Fruit fly (Drosophila melanogaster) whole organism, embryonic: ENCODE results near the gene CG12594.
A peak's percentile ranks its signal among the peaks of the same experiment; 100 is the strongest.

Experiments
- Antp ChIP-seq: fragments of 200-800 bp; sonication (Bioruptor generic); optimal IDR thresholded peaks from 3 replicates; lab custom pipeline; 2016; ENCODE audit warnings: missing biosample characterization, missing genetic modification characterization
- Atf3 ChIP-seq: fragments of 200-800 bp; sonication (Bioruptor generic); optimal IDR thresholded peaks from 3 replicates; lab custom pipeline; 2016; ENCODE audit warnings: missing biosample characterization, missing genetic modification characterization
- B-H1 ChIP-seq: fragments of 200-800 bp; sonication (Bioruptor generic); IDR thresholded peaks from 3 replicates; pipeline ENCODE4 v1.3.6; 2022; ENCODE audit warnings: missing biosample characterization, missing genetic modification characterization
- CG12769 ChIP-seq: fragments of 200-800 bp; sonication (Bioruptor generic); optimal IDR thresholded peaks from 2 replicates; lab custom pipeline; 2019; ENCODE audit warnings: missing biosample characterization, mild to moderate bottlenecking, missing genetic modification characterization, moderate library complexity
- CG13287 ChIP-seq: fragments of 200-800 bp; sonication (Bioruptor generic); IDR thresholded peaks from 2 replicates; pipeline ENCODE4 v1.3.6; 2022; ENCODE audit warnings: missing biosample characterization, missing genetic modification characterization; ENCODE audit not compliant: partially characterized antibody
- CG14441 ChIP-seq: fragments of 200-800 bp; sonication (Bioruptor generic); IDR thresholded peaks from 2 replicates; pipeline ENCODE4 v1.3.6; 2022; ENCODE audit warnings: missing biosample characterization, missing genetic modification characterization
- CG14965 ChIP-seq: fragments of 200-800 bp; sonication (Bioruptor generic); optimal IDR thresholded peaks from 2 replicates; lab custom pipeline; 2016; ENCODE audit warnings: missing biosample characterization, missing genetic modification characterization, borderline replicate concordance
- CG1529 ChIP-seq: fragments of 200-800 bp; sonication (Bioruptor generic); optimal IDR thresholded peaks from 3 replicates; lab custom pipeline; 2018; ENCODE audit warnings: missing biosample characterization, missing genetic modification characterization
- CG17361 ChIP-seq: fragments of 200-800 bp; sonication (Bioruptor generic); IDR thresholded peaks from 3 replicates; pipeline ENCODE4 v1.3.6; 2022; ENCODE audit warnings: missing biosample characterization, missing genetic modification characterization
- CG18599 ChIP-seq: fragments of 200-800 bp; sonication (Bioruptor generic); optimal IDR thresholded peaks from 3 replicates; lab custom pipeline; 2017; ENCODE audit warnings: missing biosample characterization, missing genetic modification characterization, mild to moderate bottlenecking, moderate library complexity, missing genetic modification reagents
- CG34376 ChIP-seq: fragments of 200-800 bp; sonication (Bioruptor generic); optimal IDR thresholded peaks from 2 replicates; lab custom pipeline; 2018; ENCODE audit warnings: missing biosample characterization, mild to moderate bottlenecking, missing genetic modification characterization
- CG6254 ChIP-seq: fragments of 200-800 bp; sonication (Bioruptor generic); optimal IDR thresholded peaks from 3 replicates; lab custom pipeline; 2017; ENCODE audit warnings: mild to moderate bottlenecking, missing biosample characterization, missing genetic modification reagents, missing genetic modification characterization
- CG9932 ChIP-seq: fragments of 200-800 bp; sonication (Bioruptor generic); IDR thresholded peaks from 2 replicates; pipeline ENCODE4 v1.3.6; 2022; ENCODE audit warnings: missing biosample characterization, missing genetic modification characterization
- CoRest ChIP-seq: fragments of 200-800 bp; sonication (Bioruptor generic); optimal IDR thresholded peaks from 3 replicates; lab custom pipeline; 2018; ENCODE audit warnings: missing biosample characterization, mild to moderate bottlenecking, missing genetic modification characterization, moderate library complexity
- D19A ChIP-seq: fragments of 200-800 bp; optimal IDR thresholded peaks from 3 replicates; lab custom pipeline; 2019; ENCODE audit warnings: missing biosample characterization, mild to moderate bottlenecking, missing genetic modification characterization, moderate library complexity
- Deaf1 ChIP-seq: fragments of 200-800 bp; optimal IDR thresholded peaks from 3 replicates; lab custom pipeline; 2019; ENCODE audit warnings: missing biosample characterization, mild to moderate bottlenecking, missing genetic modification characterization, moderate library complexity
- Dll ChIP-seq: fragments of 200-800 bp; sonication (Bioruptor generic); IDR thresholded peaks from 4 replicates; pipeline ENCODE4 v1.3.6; 2022; ENCODE audit warnings: missing biosample characterization, missing genetic modification characterization; ENCODE audit not compliant: partially characterized antibody
- Fer3 ChIP-seq: fragments of 200-800 bp; sonication (Bioruptor generic); optimal IDR thresholded peaks from 2 replicates; lab custom pipeline; 2018; ENCODE audit warnings: missing biosample characterization, mild to moderate bottlenecking, missing genetic modification characterization, moderate library complexity
- GATAe ChIP-seq: fragments of 200-800 bp; sonication (Bioruptor generic); conservative IDR thresholded peaks from 2 replicates; pipeline ENCODE4 v1.3.6; 2022; ENCODE audit warnings: missing biosample characterization, missing genetic modification characterization
- Jarid2 ChIP-seq: fragments of 200-800 bp; sonication (Bioruptor generic); optimal IDR thresholded peaks from 3 replicates; lab custom pipeline; 2017; ENCODE audit warnings: mild to moderate bottlenecking, missing biosample characterization, missing genetic modification reagents, missing genetic modification characterization
- Med ChIP-seq: fragments of 200-800 bp; sonication (Bioruptor generic); peaks from one replicate; lab custom pipeline; 2016; ENCODE audit warnings: missing biosample characterization, missing genetic modification characterization, mild to moderate bottlenecking, inconsistent platforms, moderate library complexity
- Trl ChIP-seq, 3 experiments: fragments of >200 bp in 2 of 3; fragments of 200-800 bp in 1 of 3; sonication (Bioruptor generic) in 1 of 3; optimal IDR thresholded peaks; 2 replicates in 1 of 3; 3 replicates in 2 of 3; lab custom pipeline; 2016 to 2017; ENCODE audit warnings: missing biosample characterization in 1 of 3, missing genetic modification characterization in 1 of 3
- amos ChIP-seq: fragments of 200-800 bp; sonication (Bioruptor generic); IDR thresholded peaks from 2 replicates; pipeline ENCODE4 v1.3.6; 2022; ENCODE audit warnings: missing biosample characterization, missing genetic modification characterization; ENCODE audit not compliant: partially characterized antibody
- bowl ChIP-seq: fragments of 200-800 bp; sonication (Bioruptor generic); IDR thresholded peaks from 2 replicates; pipeline ENCODE4 v1.3.6; 2022; ENCODE audit warnings: missing biosample characterization, missing genetic modification characterization
- br ChIP-seq: fragments of >200 bp; optimal IDR thresholded peaks from 2 replicates; lab custom pipeline; 2017
- croc ChIP-seq: fragments of 200-800 bp; sonication (Bioruptor generic); conservative IDR thresholded peaks from 3 replicates; pipeline ENCODE4 v1.3.6; 2022; ENCODE audit warnings: missing biosample characterization, missing genetic modification characterization
- exex ChIP-seq: fragments of 200-800 bp; sonication (Bioruptor generic); optimal IDR thresholded peaks from 4 replicates; lab custom pipeline; 2018; ENCODE audit warnings: missing biosample characterization, mild to moderate bottlenecking, missing genetic modification characterization, moderate library complexity
- hth ChIP-seq: fragments of >200 bp; optimal IDR thresholded peaks from 2 replicates; lab custom pipeline; 2017; ENCODE audit warnings: inconsistent platforms
- jing ChIP-seq: fragments of 200-800 bp; sonication (Bioruptor generic); optimal IDR thresholded peaks from 2 replicates; lab custom pipeline; 2018; ENCODE audit warnings: missing biosample characterization, mild to moderate bottlenecking, missing genetic modification characterization
- mirr ChIP-seq: fragments of 200-800 bp; sonication (Bioruptor generic); optimal IDR thresholded peaks from 3 replicates; lab custom pipeline; 2018; ENCODE audit warnings: missing biosample characterization, mild to moderate bottlenecking, missing genetic modification characterization
- oc ChIP-seq: fragments of 200-800 bp; sonication (Bioruptor generic); optimal IDR thresholded peaks from 2 replicates; lab custom pipeline; 2018; ENCODE audit warnings: missing biosample characterization, mild to moderate bottlenecking, missing genetic modification characterization, moderate library complexity
- row ChIP-seq: fragments of 200-800 bp; sonication (Bioruptor generic); IDR thresholded peaks from 3 replicates; pipeline ENCODE4 v1.3.6; 2022; ENCODE audit warnings: missing biosample characterization, missing genetic modification characterization
- schlank ChIP-seq: fragments of 200-800 bp; sonication (Bioruptor generic); optimal IDR thresholded peaks from 2 replicates; lab custom pipeline; 2018; ENCODE audit warnings: missing biosample characterization, mild to moderate bottlenecking, missing genetic modification characterization
- sd ChIP-seq: fragments of 200-800 bp; sonication (Bioruptor generic); optimal IDR thresholded peaks from 3 replicates; lab custom pipeline; 2018; ENCODE audit warnings: missing biosample characterization, mild to moderate bottlenecking, missing genetic modification characterization, moderate library complexity
- sens ChIP-seq: fragments of 200-800 bp; sonication (Bioruptor generic); peaks from one replicate; lab custom pipeline; 2016; ENCODE audit warnings: missing biosample characterization, missing genetic modification characterization
- shn ChIP-seq: fragments of 200-800 bp; sonication (Bioruptor generic); optimal IDR thresholded peaks from 3 replicates; lab custom pipeline; 2016; ENCODE audit warnings: missing biosample characterization, missing genetic modification characterization
- so ChIP-seq: fragments of 200-800 bp; sonication (Bioruptor generic); IDR thresholded peaks from 3 replicates; pipeline ENCODE4 v1.3.6; 2022; ENCODE audit warnings: missing biosample characterization, missing genetic modification characterization
- sug ChIP-seq: fragments of 200-800 bp; optimal IDR thresholded peaks from 2 replicates; lab custom pipeline; 2019; ENCODE audit warnings: missing biosample characterization, mild to moderate bottlenecking, missing genetic modification characterization, moderate library complexity

CG12594 gene

dm6 chr3R:11690857-11691471 is 30.6 kb upstream of the CG12594 start:
- TF ChIP-seq CG9932 (peak; percentile 15; the same call in 1 of the 2 replicates), amos (GFP tag; lab: Robert Waterston, UW) (no peak), sug (tag; lab: Kevin White, UChicago) (peak; percentile 37), row (GFP tag; lab: Robert Waterston, UW) (peak; percentile 49; the same call in 2 of the 3 replicates), GATAe (GFP tag; lab: Robert Waterston, UW) (peak; percentile 61; the same call in 1 of the 2 replicates), CG12769 (tag; lab: Kevin White, UChicago) (peak; percentile 60), Jarid2 (GFP tag; lab: Kevin White, UChicago) (peak; percentile 24), CG13287 (GFP tag; lab: Robert Waterston, UW) (0 out of 2 replicates have a peak, but pooled peaks have one; percentile 13), Med (GFP tag; lab: Kevin White, UChicago) (peak; percentile 75), Trl (optimal IDR thresholded peaks at IDR 0.05; lab: Kevin White, UChicago) (peak in 1 of 2 experiments; percentile 36), Trl (GFP tag; optimal IDR thresholded peaks at IDR 0.05; lab: Kevin White, UChicago) (no peak), D19A (peak; percentile 82), oc (no peak), Deaf1 (tag; lab: Kevin White, UChicago) (peak; percentile 82), Dll (GFP tag; lab: Robert Waterston, UW) (no peak)

DNA sequence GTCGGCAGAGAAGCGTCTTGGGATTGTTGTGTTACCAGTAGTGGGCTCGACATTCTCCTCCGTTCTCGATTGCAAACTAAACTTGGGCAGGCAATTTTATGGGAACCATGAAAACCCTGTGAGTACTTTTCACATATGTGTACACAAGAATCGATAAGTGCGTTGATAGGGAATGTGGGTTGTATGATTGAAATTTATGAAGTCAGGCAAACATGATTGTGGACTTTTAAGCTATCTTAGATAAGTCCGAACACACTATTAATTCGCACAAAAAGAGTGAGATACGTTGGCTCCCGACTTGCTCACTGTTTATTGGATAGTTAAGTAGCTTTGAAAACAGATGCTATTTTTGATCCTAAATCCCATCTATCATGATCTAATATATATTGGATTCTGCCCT is 29.8 kb upstream of the CG12594 start, which contains the start of gene CG18765:
CG18765 (minus strand) TSS at position 53 of the 400 bp plus-strand sequence.
- TF ChIP-seq CoRest (tag; lab: Kevin White, UChicago) = no peak
- TF ChIP-seq Fer3 (tag; lab: Kevin White, UChicago) = no peak
- no peak for TF ChIP-seq CG1529 (GFP tag; lab: Kevin White, UChicago)
- no peak for TF ChIP-seq br
- no peak for TF ChIP-seq hth (lab: Kevin White, UChicago)
- no peak for TF ChIP-seq jing (GFP tag; lab: Kevin White, UChicago)
- no peak for TF ChIP-seq CG18599 (GFP tag; lab: Kevin White, UChicago)
- no peak for TF ChIP-seq Atf3 (GFP tag; lab: Kevin White, UChicago)
- TF ChIP-seq schlank (tag; lab: Kevin White, UChicago) = no peak
- TF ChIP-seq Antp (GFP tag; lab: Kevin White, UChicago) = no peak
- TF ChIP-seq amos (GFP tag; lab: Robert Waterston, UW) = no peak
- no peak for TF ChIP-seq B-H1
- TF ChIP-seq croc (GFP tag; lab: Robert Waterston, UW) = no peak
- TF ChIP-seq so (GFP tag; lab: Robert Waterston, UW) = no peak
- no peak for TF ChIP-seq CG6254 (GFP tag; lab: Kevin White, UChicago)
- peak; percentile 49 for TF ChIP-seq mirr
- peak; percentile 59 for TF ChIP-seq CG34376 (GFP tag; lab: Kevin White, UChicago)
- peak; percentile 79 for TF ChIP-seq exex
- no peak for TF ChIP-seq sug (tag; lab: Kevin White, UChicago)
- TF ChIP-seq shn (GFP tag; lab: Kevin White, UChicago) = no peak
- TF ChIP-seq CG14965 (GFP tag; lab: Kevin White, UChicago) = no peak
- TF ChIP-seq CG14441 (GFP tag; lab: Robert Waterston, UW) = no peak
- TF ChIP-seq CG17361 = no peak
- peak; percentile 32 for TF ChIP-seq sd
- no peak for TF ChIP-seq bowl (GFP tag; lab: Robert Waterston, UW)
- peak; percentile 14 for TF ChIP-seq sens
